Worm (Caenorhabditis elegans): Measurements from ENCODE around the gene dct-19.

- TF ChIP-seq elt-4 (tag; optimal IDR thresholded peaks at IDR 0.05) (no peak), dmd-4 (tag; optimal IDR thresholded peaks at IDR 0.05; ENCODE audit: borderline replicate concordance) (no peak), dve-1 (tag; optimal IDR thresholded peaks at IDR 0.05) (no peak), hlh-30 (tag; optimal IDR thresholded peaks at IDR 0.05; ENCODE audit: insufficient read depth) (no peak), ref-2 (tag; optimal IDR thresholded peaks at IDR 0.05) (no peak), C38D4.7 (GFP tag; optimal IDR thresholded peaks at IDR 0.05) (no peak), fkh-10 (GFP tag; optimal IDR thresholded peaks at IDR 0.05) (no peak), ceh-9 (tag; optimal IDR thresholded peaks at IDR 0.05) (no peak), ceh-48 (tag; optimal IDR thresholded peaks at IDR 0.05) (no peak), ceh-6 (GFP tag; optimal IDR thresholded peaks at IDR 0.05) (no peak), elt-2 (tag; optimal IDR thresholded peaks at IDR 0.05) (no peak), pqm-1 (tag; optimal IDR thresholded peaks at IDR 0.05) (no peak), ahr-1 (tag; optimal IDR thresholded peaks at IDR 0.05) (no peak), ama-1 (optimal IDR thresholded peaks at IDR 0.05) (no peak)
These were observed 43.9 kb upstream of the dct-19 start for ce11 chrIV:12898823-12899222.

Measured in whole organism, late embryonic.